Fruit fly (Drosophila melanogaster) whole organism, embryonic: ENCODE measurements around the gene CG17768.

Source experiments
- BEAF-32 ChIP-seq: fragments of 200-800 bp; sonication (Bioruptor generic); optimal IDR thresholded peaks from 3 replicates; lab custom pipeline; 2017; ENCODE audit warnings: missing biosample characterization, missing genetic modification characterization, mild to moderate bottlenecking, moderate library complexity, missing genetic modification reagents
- Bteb2 ChIP-seq: fragments of 200-800 bp; sonication (Bioruptor generic); optimal IDR thresholded peaks from 2 replicates; lab custom pipeline; 2016; ENCODE audit warnings: missing biosample characterization, missing genetic modification characterization
- CG10366 ChIP-seq: fragments of 200-800 bp; sonication (Bioruptor generic); IDR thresholded peaks from 2 replicates; pipeline ENCODE4 v1.3.6; 2022; ENCODE audit warnings: missing biosample characterization, missing genetic modification characterization
- CG13424 ChIP-seq: fragments of 200-800 bp; sonication (Bioruptor generic); optimal IDR thresholded peaks from 2 replicates; lab custom pipeline; 2019; ENCODE audit warnings: missing biosample characterization, mild to moderate bottlenecking, missing genetic modification characterization, moderate library complexity
- CG14667 ChIP-seq: fragments of 200-800 bp; sonication (Bioruptor generic); IDR thresholded peaks from 2 replicates; pipeline ENCODE4 v1.3.6; 2022; ENCODE audit warnings: missing biosample characterization, missing genetic modification characterization
- CG1647 ChIP-seq: fragments of 200-800 bp; sonication (Bioruptor generic); optimal IDR thresholded peaks from 3 replicates; lab custom pipeline; 2016; ENCODE audit warnings: missing biosample characterization, missing genetic modification characterization
- CG17829 ChIP-seq: fragments of 200-800 bp; optimal IDR thresholded peaks from 2 replicates; lab custom pipeline; 2019; ENCODE audit warnings: missing biosample characterization, mild to moderate bottlenecking, missing genetic modification characterization, moderate library complexity
- CG2116 ChIP-seq: fragments of 200-800 bp; sonication (Bioruptor generic); optimal IDR thresholded peaks from 3 replicates; lab custom pipeline; 2018; ENCODE audit warnings: missing biosample characterization, mild to moderate bottlenecking, missing genetic modification characterization
- CG2678 ChIP-seq: fragments of 200-800 bp; sonication (Bioruptor generic); optimal IDR thresholded peaks from 3 replicates; lab custom pipeline; 2019; ENCODE audit warnings: missing biosample characterization, mild to moderate bottlenecking, missing genetic modification characterization, moderate library complexity
- CG30020 ChIP-seq: fragments of 200-800 bp; optimal IDR thresholded peaks from 2 replicates; lab custom pipeline; 2019; ENCODE audit warnings: missing biosample characterization, mild to moderate bottlenecking, missing genetic modification characterization, moderate library complexity
- CG31365 ChIP-seq: fragments of 200-800 bp; sonication (Bioruptor generic); optimal IDR thresholded peaks from 2 replicates; lab custom pipeline; 2018; ENCODE audit warnings: missing biosample characterization, mild to moderate bottlenecking, missing genetic modification characterization
- CG42726 ChIP-seq: fragments of 200-800 bp; sonication (Bioruptor generic); IDR thresholded peaks from 2 replicates; pipeline ENCODE4 v1.3.6; 2022; ENCODE audit warnings: missing biosample characterization, missing genetic modification characterization; ENCODE audit not compliant: partially characterized antibody
- CG4282 ChIP-seq: fragments of 200-800 bp; sonication (Bioruptor generic); optimal IDR thresholded peaks from 2 replicates; lab custom pipeline; 2016; ENCODE audit warnings: missing biosample characterization, missing genetic modification characterization
- CG4360 ChIP-seq: fragments of 200-800 bp; sonication (Bioruptor generic); IDR thresholded peaks from 2 replicates; pipeline ENCODE4 v1.3.6; 2022; ENCODE audit warnings: missing biosample characterization, missing genetic modification characterization
- CG6654 ChIP-seq: fragments of 200-800 bp; sonication (Bioruptor generic); optimal IDR thresholded peaks from 2 replicates; lab custom pipeline; 2017; ENCODE audit warnings: missing biosample characterization, mild to moderate bottlenecking, missing genetic modification characterization
- CG6689 ChIP-seq: fragments of 200-800 bp; sonication (Bioruptor generic); IDR thresholded peaks from 2 replicates; pipeline ENCODE4 v1.3.6; 2022; ENCODE audit warnings: missing biosample characterization, missing genetic modification characterization
- CG7372 ChIP-seq: fragments of 200-800 bp; sonication (Bioruptor generic); IDR thresholded peaks from 2 replicates; pipeline ENCODE4 v1.3.6; 2022; ENCODE audit warnings: missing biosample characterization, missing genetic modification characterization
- CG8290 ChIP-seq, 3 experiments: fragments of 200-800 bp; sonication (Bioruptor generic); optimal IDR thresholded peaks; 2 replicates each; lab custom pipeline; 2016 to 2019; ENCODE audit warnings: missing biosample characterization in 3 of 3, missing genetic modification characterization in 3 of 3, mild to moderate bottlenecking in 2 of 3, moderate library complexity in 1 of 3
- Dll ChIP-seq: fragments of 200-800 bp; sonication (Bioruptor generic); IDR thresholded peaks from 4 replicates; pipeline ENCODE4 v1.3.6; 2022; ENCODE audit warnings: missing biosample characterization, missing genetic modification characterization; ENCODE audit not compliant: partially characterized antibody
- E2f2 ChIP-seq: fragments of 200-800 bp; sonication (Bioruptor generic); IDR thresholded peaks from 2 replicates; pipeline ENCODE4 v1.3.6; 2022; ENCODE audit warnings: missing biosample characterization, missing genetic modification characterization
- ERR ChIP-seq: fragments of 200-800 bp; sonication (Bioruptor generic); optimal IDR thresholded peaks from 2 replicates; lab custom pipeline; 2016; ENCODE audit warnings: missing biosample characterization, missing genetic modification characterization
- Gug ChIP-seq: fragments of 200-800 bp; sonication (Bioruptor generic); IDR thresholded peaks from 4 replicates; pipeline ENCODE4 v1.3.6; 2022; ENCODE audit warnings: missing biosample characterization, missing genetic modification characterization
- HLH4C ChIP-seq: fragments of 200-800 bp; sonication (Bioruptor generic); IDR thresholded peaks from 3 replicates; pipeline ENCODE4 v1.3.6; 2022; ENCODE audit warnings: missing biosample characterization, missing genetic modification characterization; ENCODE audit not compliant: partially characterized antibody
- Hey ChIP-seq: fragments of 200-800 bp; sonication (Bioruptor generic); optimal IDR thresholded peaks from 3 replicates; lab custom pipeline; 2018; ENCODE audit warnings: missing biosample characterization, mild to moderate bottlenecking, missing genetic modification characterization
- Lhr ChIP-seq: fragments of 200-800 bp; sonication (Bioruptor generic); optimal IDR thresholded peaks from 3 replicates; lab custom pipeline; 2017; ENCODE audit warnings: mild to moderate bottlenecking, missing biosample characterization, missing genetic modification reagents, missing genetic modification characterization
- Opbp ChIP-seq: fragments of 200-800 bp; sonication (Bioruptor generic); IDR thresholded peaks from 3 replicates; pipeline ENCODE4 v1.3.6; 2022; ENCODE audit warnings: missing biosample characterization, missing genetic modification characterization; ENCODE audit not compliant: partially characterized antibody
- Scr ChIP-seq: fragments of 200-800 bp; sonication (Bioruptor generic); IDR thresholded peaks from 2 replicates; pipeline ENCODE4 v1.3.6; 2022; ENCODE audit warnings: missing biosample characterization, missing genetic modification characterization; ENCODE audit not compliant: partially characterized antibody
- Taf1 ChIP-seq: fragments of 200-800 bp; sonication (Bioruptor generic); IDR thresholded peaks from 2 replicates; pipeline ENCODE4 v1.3.6; 2022; ENCODE audit warnings: missing biosample characterization, missing genetic modification characterization
- ato ChIP-seq: fragments of 200-800 bp; sonication (Bioruptor generic); IDR thresholded peaks from 2 replicates; pipeline ENCODE4 v1.3.6; 2022; ENCODE audit warnings: missing biosample characterization, missing genetic modification characterization; ENCODE audit not compliant: partially characterized antibody
- az2 ChIP-seq: fragments of 200-800 bp; sonication (Bioruptor generic); optimal IDR thresholded peaks from 3 replicates; lab custom pipeline; 2016; ENCODE audit warnings: missing biosample characterization, missing genetic modification characterization
- bbx ChIP-seq: fragments of 200-800 bp; sonication (Bioruptor generic); IDR thresholded peaks from 2 replicates; pipeline ENCODE4 v1.3.6; 2022; ENCODE audit warnings: missing biosample characterization, missing genetic modification characterization; ENCODE audit not compliant: partially characterized antibody
- cato ChIP-seq: fragments of 200-800 bp; sonication (Bioruptor generic); optimal IDR thresholded peaks from 2 replicates; lab custom pipeline; 2016; ENCODE audit warnings: missing biosample characterization, missing genetic modification characterization, borderline replicate concordance
- cwo ChIP-seq: fragments of 200-800 bp; sonication (Bioruptor generic); optimal IDR thresholded peaks from 3 replicates; lab custom pipeline; 2017; ENCODE audit warnings: missing biosample characterization, missing genetic modification characterization, mild to moderate bottlenecking, moderate library complexity, missing genetic modification reagents
- dysf ChIP-seq: fragments of 200-800 bp; sonication (Bioruptor generic); IDR thresholded peaks from 3 replicates; pipeline ENCODE4 v1.3.6; 2022; ENCODE audit warnings: missing biosample characterization, missing genetic modification characterization
- fd102C ChIP-seq: fragments of 200-800 bp; sonication (Bioruptor generic); optimal IDR thresholded peaks from 2 replicates; lab custom pipeline; 2018; ENCODE audit warnings: missing biosample characterization, mild to moderate bottlenecking, missing genetic modification characterization, moderate library complexity
- fd96Cb ChIP-seq: fragments of 200-800 bp; sonication (Bioruptor generic); optimal IDR thresholded peaks from 2 replicates; lab custom pipeline; 2018; ENCODE audit warnings: missing biosample characterization, mild to moderate bottlenecking, missing genetic modification characterization, moderate library complexity
- gsb-n ChIP-seq: fragments of 200-800 bp; sonication (Bioruptor generic); optimal IDR thresholded peaks from 3 replicates; lab custom pipeline; 2018; ENCODE audit warnings: missing biosample characterization, mild to moderate bottlenecking, missing genetic modification characterization
- ken ChIP-seq: fragments of 200-800 bp; sonication (Bioruptor generic); IDR thresholded peaks from 3 replicates; pipeline ENCODE4 v1.3.6; 2022; ENCODE audit warnings: missing biosample characterization, missing genetic modification characterization
- knrl ChIP-seq: fragments of 200-800 bp; sonication (Bioruptor generic); IDR thresholded peaks from 3 replicates; pipeline ENCODE4 v1.3.6; 2022; ENCODE audit warnings: missing biosample characterization, missing genetic modification characterization; ENCODE audit not compliant: partially characterized antibody
- nerfin-2 ChIP-seq: fragments of 200-800 bp; sonication (Bioruptor generic); IDR thresholded peaks from 2 replicates; pipeline ENCODE4 v1.3.6; 2022; ENCODE audit warnings: missing biosample characterization, missing genetic modification characterization; ENCODE audit not compliant: partially characterized antibody
- nmo ChIP-seq: fragments of 200-800 bp; sonication (Bioruptor generic); optimal IDR thresholded peaks from 2 replicates; lab custom pipeline; 2018; ENCODE audit warnings: missing biosample characterization, mild to moderate bottlenecking, missing genetic modification characterization, moderate library complexity
- pfk ChIP-seq: fragments of 200-800 bp; sonication (Bioruptor generic); optimal IDR thresholded peaks from 2 replicates; lab custom pipeline; 2018; ENCODE audit warnings: missing biosample characterization, mild to moderate bottlenecking, missing genetic modification characterization, moderate library complexity
- pnt ChIP-seq: fragments of 200-800 bp; sonication (Bioruptor generic); optimal IDR thresholded peaks from 3 replicates; lab custom pipeline; 2016; ENCODE audit warnings: missing biosample characterization, missing genetic modification characterization
- ranshi ChIP-seq: fragments of 200-800 bp; sonication (Bioruptor generic); IDR thresholded peaks from 2 replicates; pipeline ENCODE4 v1.3.6; 2022; ENCODE audit warnings: missing biosample characterization, missing genetic modification characterization
- row ChIP-seq: fragments of 200-800 bp; sonication (Bioruptor generic); IDR thresholded peaks from 3 replicates; pipeline ENCODE4 v1.3.6; 2022; ENCODE audit warnings: missing biosample characterization, missing genetic modification characterization
- sens-2 ChIP-seq: fragments of 200-800 bp; sonication (Bioruptor generic); IDR thresholded peaks from 2 replicates; pipeline ENCODE4 v1.3.6; 2022; ENCODE audit warnings: missing biosample characterization, missing genetic modification characterization
- tna ChIP-seq: fragments of 200-800 bp; sonication (Bioruptor generic); IDR thresholded peaks from 2 replicates; pipeline ENCODE4 v1.3.6; 2022; ENCODE audit warnings: missing biosample characterization, missing genetic modification characterization; ENCODE audit not compliant: partially characterized antibody
- unc-4 ChIP-seq: fragments of 200-800 bp; sonication (Bioruptor generic); IDR thresholded peaks from 2 replicates; pipeline ENCODE4 v1.3.6; 2022; ENCODE audit warnings: missing biosample characterization, missing genetic modification characterization; ENCODE audit not compliant: partially characterized antibody
- yki ChIP-seq: fragments of >200 bp; optimal IDR thresholded peaks from 3 replicates; lab custom pipeline; 2018
- zf30C ChIP-seq: fragments of 200-800 bp; sonication (Bioruptor generic); optimal IDR thresholded peaks from 3 replicates; lab custom pipeline; 2018; ENCODE audit warnings: missing biosample characterization, mild to moderate bottlenecking, missing genetic modification characterization

CG17768 gene

DNA sequence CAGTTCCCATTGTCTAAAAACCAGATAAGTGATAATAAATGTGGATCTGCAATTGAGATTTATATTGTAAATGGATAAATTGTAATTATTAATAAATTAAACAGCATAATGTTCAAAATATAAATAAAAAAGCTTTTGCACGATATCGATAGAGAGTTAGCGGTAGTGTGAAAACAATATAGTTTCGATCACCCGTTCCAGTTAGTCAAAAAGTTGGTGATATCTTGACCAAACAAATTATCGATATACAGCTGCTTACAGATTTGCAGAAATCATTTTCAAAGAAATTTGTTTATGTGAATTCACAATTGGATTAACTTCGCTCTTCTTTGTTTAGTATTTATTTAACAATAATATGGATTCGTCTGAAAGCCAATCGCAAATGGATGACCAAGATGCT lies 34.2 kb upstream of the CG17768 start, which contains the start of gene Nse4 (continued):
- TF ChIP-seq CG42726 (GFP tag; lab: Robert Waterston, UW) (no peak), BEAF-32 (GFP tag; lab: Kevin White, UChicago) (peak; percentile 65), knrl (peak; percentile 71), fd96Cb (tag; lab: Kevin White, UChicago) (no peak), pfk (GFP tag; lab: Kevin White, UChicago) (peak; percentile 70), CG10366 (GFP tag; lab: Robert Waterston, UW) (no peak), gsb-n (tag; lab: Kevin White, UChicago) (no peak), nmo (peak; percentile 15), az2 (GFP tag; lab: Kevin White, UChicago) (no peak), Gug (GFP tag; lab: Robert Waterston, UW) (no peak), CG4282 (GFP tag; lab: Kevin White, UChicago) (no peak), Opbp (peak; percentile 77; the same call in 2 of the 3 replicates), row (GFP tag; lab: Robert Waterston, UW) (peak; percentile 40; the same call in 1 of the 3 replicates), Lhr (GFP tag; lab: Kevin White, UChicago) (no peak), CG30020 (peak; percentile 97), CG4360 (no peak), dysf (GFP tag; lab: Robert Waterston, UW) (no peak), CG6689 (GFP tag; lab: Robert Waterston, UW) (no peak), tna (GFP tag; lab: Robert Waterston, UW) (peak; percentile 93), sens-2 (no peak), Dll (GFP tag; lab: Robert Waterston, UW) (peak; percentile 77), ken (GFP tag; lab: Robert Waterston, UW) (no peak), Taf1 (GFP tag; lab: Robert Waterston, UW) (no peak), CG17829 (tag; lab: Kevin White, UChicago) (peak; percentile 10), Scr (GFP tag; lab: Robert Waterston, UW) (peak; percentile 79), CG7372 (GFP tag; lab: Robert Waterston, UW) (no peak), unc-4 (GFP tag; lab: Robert Waterston, UW) (peak; percentile 74), cato (GFP tag; lab: Kevin White, UChicago) (no peak), ERR (GFP tag; lab: Kevin White, UChicago) (no peak), ranshi (GFP tag; lab: Robert Waterston, UW) (no peak), yki (lab: Kevin White, UChicago) (no peak), CG2678 (tag; lab: Kevin White, UChicago) (no peak), CG8290 (GFP tag; optimal IDR thresholded peaks at IDR 0.05; lab: Kevin White, UChicago) (peak; percentile 38), CG8290 (tag; optimal IDR thresholded peaks at IDR 0.05; lab: Kevin White, UChicago) (no peak), bbx (GFP tag; lab: Robert Waterston, UW) (peak; percentile 89), CG14667 (GFP tag; lab: Robert Waterston, UW) (no peak), Bteb2 (GFP tag; lab: Kevin White, UChicago) (no peak), zf30C (GFP tag; lab: Kevin White, UChicago) (no peak), CG13424 (tag; lab: Kevin White, UChicago) (no peak), E2f2 (GFP tag; lab: Robert Waterston, UW) (peak; percentile 87), CG6654 (no peak), fd102C (GFP tag; lab: Kevin White, UChicago) (no peak), CG31365 (tag; lab: Kevin White, UChicago) (no peak), nerfin-2 (peak; percentile 83), pnt (no peak), Hey (tag; lab: Kevin White, UChicago) (no peak), CG1647 (GFP tag; lab: Kevin White, UChicago) (no peak), CG2116 (GFP tag; lab: Kevin White, UChicago) (peak; percentile 69), HLH4C (GFP tag; lab: Robert Waterston, UW) (peak; percentile 94), cwo (GFP tag; lab: Kevin White, UChicago) (no peak), ato (peak; percentile 95)
